Worm (Caenorhabditis elegans) whole organism, midembryonic: ENCODE measurements around the gene C09H10.4.

Experiments used
- T22C8.4 ChIP-seq: fragments of 200-800 bp; sonication (Bioruptor generic); IDR thresholded peaks from 2 replicates; pipeline ENCODE4 v1.3.6; 2022; ENCODE audit warnings: missing genetic modification characterization, missing compliant biosample characterization
- cog-1 ChIP-seq: sonication (generic microtip); optimal IDR thresholded peaks from 2 replicates; lab custom pipeline; 2016; ENCODE audit warnings: missing genetic modification characterization, missing compliant biosample characterization
- flt-1 ChIP-seq: fragments of 200-800 bp; sonication (Bioruptor generic); IDR thresholded peaks from 2 replicates; pipeline ENCODE4 v1.3.6; 2022; ENCODE audit warnings: missing genetic modification characterization, missing compliant biosample characterization
- med-1 ChIP-seq: sonication (generic microtip); optimal IDR thresholded peaks from 2 replicates; lab custom pipeline; 2017; ENCODE audit warnings: missing genetic modification characterization, mild to moderate bottlenecking, missing compliant biosample characterization, antibody characterized with exemption, missing genetic modification reagents; ENCODE audit not compliant: insufficient read depth
- ref-1 ChIP-seq: fragments of 200-800 bp; sonication (Bioruptor generic); conservative IDR thresholded peaks from 2 replicates; pipeline ENCODE4 v1.3.6; 2022; ENCODE audit warnings: missing genetic modification reagents, missing genetic modification characterization, missing compliant biosample characterization
- ztf-23 ChIP-seq: fragments of 200-800 bp; sonication (Bioruptor generic); IDR thresholded peaks from 2 replicates; pipeline ENCODE4 v1.3.6; 2022; ENCODE audit warnings: missing genetic modification reagents, missing genetic modification characterization, missing compliant biosample characterization
- ztf-29 ChIP-seq: fragments of 200-800 bp; sonication (Bioruptor generic); IDR thresholded peaks from 2 replicates; pipeline ENCODE4 v1.3.6; 2022; ENCODE audit warnings: missing genetic modification reagents, missing genetic modification characterization, missing compliant biosample characterization

ce11 chrII:11112419-11112818 lies 12.5 kb downstream of the C09H10.4 start, which contains the start of gene mat-2:
- TF ChIP-seq flt-1 (GFP tag; lab: Robert Waterston, UW) (no peak), ztf-23 (GFP tag; lab: Robert Waterston, UW) (no peak), T22C8.4 (GFP tag; lab: Robert Waterston, UW) (no peak), cog-1 (no peak), ztf-29 (GFP tag; lab: Robert Waterston, UW) (no peak), med-1 (GFP tag; lab: Kevin White, UChicago) (no peak), ref-1 (GFP tag; lab: Robert Waterston, UW) (no peak)
